Fruit fly (Drosophila melanogaster) whole organism, embryonic: ENCODE data around the gene CG5447.

Source experiments
- Abd-B ChIP-seq: fragments of 200-800 bp; sonication (Bioruptor generic); optimal IDR thresholded peaks from 2 replicates; lab custom pipeline; 2018; ENCODE audit warnings: missing biosample characterization, mild to moderate bottlenecking, missing genetic modification characterization, moderate library complexity
- CG10147 ChIP-seq: fragments of 200-800 bp; sonication (Bioruptor generic); optimal IDR thresholded peaks from 2 replicates; lab custom pipeline; 2019; ENCODE audit warnings: missing biosample characterization, mild to moderate bottlenecking, missing genetic modification characterization, moderate library complexity
- CG17361 ChIP-seq: fragments of 200-800 bp; sonication (Bioruptor generic); IDR thresholded peaks from 3 replicates; pipeline ENCODE4 v1.3.6; 2022; ENCODE audit warnings: missing biosample characterization, missing genetic modification characterization
- CG2889 ChIP-seq: fragments of 200-800 bp; sonication (Bioruptor generic); IDR thresholded peaks from 3 replicates; pipeline ENCODE4 v1.3.6; 2022; ENCODE audit warnings: missing biosample characterization, missing genetic modification characterization
- CG5245 ChIP-seq: fragments of 200-800 bp; sonication (Bioruptor generic); optimal IDR thresholded peaks from 3 replicates; lab custom pipeline; 2016; ENCODE audit warnings: missing biosample characterization, missing genetic modification characterization
- CG6765 ChIP-seq: fragments of 200-800 bp; sonication (Bioruptor generic); optimal IDR thresholded peaks from 3 replicates; lab custom pipeline; 2017; ENCODE audit warnings: missing biosample characterization, mild to moderate bottlenecking, missing genetic modification characterization
- Dek ChIP-seq: fragments of 200-800 bp; sonication (Bioruptor generic); optimal IDR thresholded peaks from 3 replicates; lab custom pipeline; 2019; ENCODE audit warnings: missing biosample characterization, mild to moderate bottlenecking, missing genetic modification characterization, moderate library complexity
- Opbp ChIP-seq: fragments of 200-800 bp; sonication (Bioruptor generic); IDR thresholded peaks from 3 replicates; pipeline ENCODE4 v1.3.6; 2022; ENCODE audit warnings: missing biosample characterization, missing genetic modification characterization; ENCODE audit not compliant: partially characterized antibody
- gt ChIP-seq: fragments of 200-800 bp; sonication (Bioruptor generic); IDR thresholded peaks from 2 replicates; pipeline ENCODE4 v1.3.6; 2022; ENCODE audit warnings: missing biosample characterization, missing genetic modification characterization
- jing ChIP-seq: fragments of 200-800 bp; sonication (Bioruptor generic); optimal IDR thresholded peaks from 2 replicates; lab custom pipeline; 2018; ENCODE audit warnings: missing biosample characterization, mild to moderate bottlenecking, missing genetic modification characterization
- sna ChIP-seq: fragments of 200-800 bp; sonication (Bioruptor generic); IDR thresholded peaks from 2 replicates; pipeline ENCODE4 v1.3.6; 2022; ENCODE audit warnings: missing biosample characterization, missing genetic modification characterization; ENCODE audit not compliant: partially characterized antibody
- zfh2 ChIP-seq: fragments of 200-800 bp; sonication (Bioruptor generic); optimal IDR thresholded peaks from 2 replicates; lab custom pipeline; 2016; ENCODE audit warnings: missing biosample characterization, missing genetic modification characterization

- TF ChIP-seq CG2889 (GFP tag; lab: Robert Waterston, UW) (no peak), Opbp (GFP tag; lab: Robert Waterston, UW) (no peak), zfh2 (no peak), CG5245 (GFP tag; lab: Kevin White, UChicago) (no peak), gt (GFP tag; lab: Robert Waterston, UW) (no peak), CG17361 (GFP tag; lab: Robert Waterston, UW) (no peak), CG6765 (GFP tag; lab: Kevin White, UChicago) (no peak), jing (GFP tag; lab: Kevin White, UChicago) (no peak), Abd-B (GFP tag; lab: Kevin White, UChicago) (no peak), sna (no peak), CG10147 (GFP tag; lab: Kevin White, UChicago) (no peak), Dek (no peak)
Measured at dm6 chr3R:26481231-26481630, 28.9 kb downstream of the CG5447 start.
